Fruit fly (Drosophila melanogaster) whole organism, embryonic: Measurements from ENCODE around the gene Fbp2.

Source experiments
- ATbp ChIP-seq: fragments of 200-800 bp; sonication (Bioruptor generic); optimal IDR thresholded peaks from 2 replicates; lab custom pipeline; 2017; ENCODE audit warnings: missing biosample characterization, mild to moderate bottlenecking, missing genetic modification characterization, missing genetic modification reagents
- Bdp1 ChIP-seq: fragments of 200-800 bp; sonication (Bioruptor generic); optimal IDR thresholded peaks from 3 replicates; lab custom pipeline; 2016; ENCODE audit warnings: missing biosample characterization, missing genetic modification characterization
- CG10147 ChIP-seq: fragments of 200-800 bp; sonication (Bioruptor generic); optimal IDR thresholded peaks from 2 replicates; lab custom pipeline; 2019; ENCODE audit warnings: missing biosample characterization, mild to moderate bottlenecking, missing genetic modification characterization, moderate library complexity
- CG10462 ChIP-seq: fragments of 200-800 bp; sonication (Bioruptor generic); optimal IDR thresholded peaks from 2 replicates; lab custom pipeline; 2016; ENCODE audit warnings: missing biosample characterization, missing genetic modification characterization
- CG11247 ChIP-seq: fragments of 200-800 bp; sonication (Bioruptor generic); IDR thresholded peaks from 2 replicates; pipeline ENCODE4 v1.3.6; 2022; ENCODE audit warnings: missing biosample characterization, missing genetic modification characterization
- CG11504 ChIP-seq: fragments of 200-800 bp; sonication (Bioruptor generic); optimal IDR thresholded peaks from 3 replicates; lab custom pipeline; 2019; ENCODE audit warnings: missing biosample characterization, mild to moderate bottlenecking, missing genetic modification characterization, moderate library complexity
- CG12219 ChIP-seq: fragments of 200-800 bp; sonication (Bioruptor generic); optimal IDR thresholded peaks from 3 replicates; lab custom pipeline; 2018; ENCODE audit warnings: missing biosample characterization, mild to moderate bottlenecking, missing genetic modification characterization
- CG14965 ChIP-seq: fragments of 200-800 bp; sonication (Bioruptor generic); optimal IDR thresholded peaks from 2 replicates; lab custom pipeline; 2016; ENCODE audit warnings: missing biosample characterization, missing genetic modification characterization, borderline replicate concordance
- CG1603 ChIP-seq: fragments of 200-800 bp; sonication (Bioruptor generic); optimal IDR thresholded peaks from 2 replicates; lab custom pipeline; 2019; ENCODE audit warnings: missing biosample characterization, mild to moderate bottlenecking, missing genetic modification characterization, moderate library complexity
- CG17186 ChIP-seq: fragments of 200-800 bp; sonication (Bioruptor generic); optimal IDR thresholded peaks from 3 replicates; lab custom pipeline; 2017; ENCODE audit warnings: missing biosample characterization, missing genetic modification reagents, missing genetic modification characterization
- CG18262 ChIP-seq: fragments of 200-800 bp; optimal IDR thresholded peaks from 3 replicates; lab custom pipeline; 2019; ENCODE audit warnings: missing biosample characterization, mild to moderate bottlenecking, missing genetic modification characterization, moderate library complexity
- CG2712 ChIP-seq: fragments of 200-800 bp; optimal IDR thresholded peaks from 3 replicates; lab custom pipeline; 2019; ENCODE audit warnings: missing biosample characterization, mild to moderate bottlenecking, missing genetic modification characterization, moderate library complexity
- CG30020 ChIP-seq: fragments of 200-800 bp; optimal IDR thresholded peaks from 2 replicates; lab custom pipeline; 2019; ENCODE audit warnings: missing biosample characterization, mild to moderate bottlenecking, missing genetic modification characterization, moderate library complexity
- CG32532 ChIP-seq: fragments of 200-800 bp; sonication (Bioruptor generic); IDR thresholded peaks from 2 replicates; pipeline ENCODE4 v1.3.6; 2022; ENCODE audit warnings: missing biosample characterization, missing genetic modification characterization
- CG32772 ChIP-seq: fragments of 200-800 bp; sonication (Bioruptor generic); IDR thresholded peaks from 2 replicates; pipeline ENCODE4 v1.3.6; 2022; ENCODE audit warnings: missing biosample characterization, missing genetic modification characterization
- CG33213 ChIP-seq: fragments of 200-800 bp; sonication (Bioruptor generic); optimal IDR thresholded peaks from 3 replicates; lab custom pipeline; 2016; ENCODE audit warnings: missing biosample characterization, missing genetic modification characterization
- CG34224 ChIP-seq: fragments of 200-800 bp; sonication (Bioruptor generic); IDR thresholded peaks from 3 replicates; pipeline ENCODE4 v1.3.6; 2022; ENCODE audit warnings: missing biosample characterization, missing genetic modification characterization; ENCODE audit not compliant: partially characterized antibody
- CG34376 ChIP-seq: fragments of 200-800 bp; sonication (Bioruptor generic); optimal IDR thresholded peaks from 2 replicates; lab custom pipeline; 2018; ENCODE audit warnings: missing biosample characterization, mild to moderate bottlenecking, missing genetic modification characterization
- CG6854 ChIP-seq: fragments of 200-800 bp; sonication (Bioruptor generic); optimal IDR thresholded peaks from 3 replicates; lab custom pipeline; 2017; ENCODE audit warnings: missing biosample characterization, mild to moderate bottlenecking, missing genetic modification characterization
- CG7372 ChIP-seq: fragments of 200-800 bp; sonication (Bioruptor generic); IDR thresholded peaks from 2 replicates; pipeline ENCODE4 v1.3.6; 2022; ENCODE audit warnings: missing biosample characterization, missing genetic modification characterization
- CG7928 ChIP-seq: fragments of 200-800 bp; sonication (Bioruptor generic); optimal IDR thresholded peaks from 2 replicates; lab custom pipeline; 2017; ENCODE audit warnings: missing biosample characterization, mild to moderate bottlenecking, missing genetic modification characterization
- CG8924 ChIP-seq: fragments of 200-800 bp; optimal IDR thresholded peaks from 3 replicates; lab custom pipeline; 2019; ENCODE audit warnings: missing biosample characterization, mild to moderate bottlenecking, missing genetic modification characterization, moderate library complexity
- Drgx ChIP-seq: fragments of 200-800 bp; sonication (Bioruptor generic); IDR thresholded peaks from 2 replicates; pipeline ENCODE4 v1.3.6; 2022; ENCODE audit warnings: missing biosample characterization, missing genetic modification characterization
- Ets65A ChIP-seq: fragments of 200-800 bp; sonication (Bioruptor generic); peaks from one replicate; lab custom pipeline; 2016; ENCODE audit warnings: missing biosample characterization, missing genetic modification characterization
- HLH4C ChIP-seq: fragments of 200-800 bp; sonication (Bioruptor generic); IDR thresholded peaks from 3 replicates; pipeline ENCODE4 v1.3.6; 2022; ENCODE audit warnings: missing biosample characterization, missing genetic modification characterization; ENCODE audit not compliant: partially characterized antibody
- HmgD ChIP-seq: fragments of 200-800 bp; sonication (Bioruptor generic); optimal IDR thresholded peaks from 3 replicates; lab custom pipeline; 2016; ENCODE audit warnings: missing biosample characterization, missing genetic modification characterization
- Hr51 ChIP-seq, 2 experiments: fragments of 200-800 bp; sonication (Bioruptor generic); optimal IDR thresholded peaks; 2 replicates in 1 of 2; 3 replicates in 1 of 2; lab custom pipeline; 2016 to 2018; ENCODE audit warnings: missing biosample characterization in 2 of 2, missing genetic modification characterization in 2 of 2, mild to moderate bottlenecking in 1 of 2, moderate library complexity in 1 of 2
- Max ChIP-seq: fragments of 200-800 bp; sonication (Bioruptor generic); optimal IDR thresholded peaks from 2 replicates; lab custom pipeline; 2016; ENCODE audit warnings: missing biosample characterization, mild to moderate bottlenecking, missing genetic modification characterization
- PHDP ChIP-seq: fragments of 200-800 bp; sonication (Bioruptor generic); optimal IDR thresholded peaks from 3 replicates; lab custom pipeline; 2018; ENCODE audit warnings: missing biosample characterization, mild to moderate bottlenecking, missing genetic modification characterization, moderate library complexity
- Poxn ChIP-seq: fragments of 200-800 bp; sonication (Bioruptor generic); IDR thresholded peaks from 2 replicates; pipeline ENCODE4 v1.3.6; 2022; ENCODE audit warnings: missing biosample characterization, missing genetic modification characterization
- Rx ChIP-seq: fragments of 200-800 bp; sonication (Bioruptor generic); IDR thresholded peaks from 2 replicates; pipeline ENCODE4 v1.3.6; 2022; ENCODE audit warnings: missing biosample characterization, missing genetic modification characterization
- Scr ChIP-seq: fragments of 200-800 bp; sonication (Bioruptor generic); IDR thresholded peaks from 2 replicates; pipeline ENCODE4 v1.3.6; 2022; ENCODE audit warnings: missing biosample characterization, missing genetic modification characterization; ENCODE audit not compliant: partially characterized antibody
- Sox102F ChIP-seq: fragments of 200-800 bp; sonication (Bioruptor generic); optimal IDR thresholded peaks from 2 replicates; lab custom pipeline; 2018; ENCODE audit warnings: missing biosample characterization, mild to moderate bottlenecking, missing genetic modification characterization, moderate library complexity
- Trl ChIP-seq, 3 experiments: fragments of >200 bp in 2 of 3; fragments of 200-800 bp in 1 of 3; sonication (Bioruptor generic) in 1 of 3; optimal IDR thresholded peaks; 2 replicates in 1 of 3; 3 replicates in 2 of 3; lab custom pipeline; 2016 to 2017; ENCODE audit warnings: missing biosample characterization in 1 of 3, missing genetic modification characterization in 1 of 3
- Xbp1 ChIP-seq: fragments of 200-800 bp; sonication (Bioruptor generic); optimal IDR thresholded peaks from 3 replicates; lab custom pipeline; 2016; ENCODE audit warnings: missing biosample characterization, mild to moderate bottlenecking, missing genetic modification characterization
- cad ChIP-seq: fragments of >200 bp; optimal IDR thresholded peaks from 2 replicates; lab custom pipeline; 2017; ENCODE audit warnings: missing biosample characterization, missing genetic modification characterization
- chif ChIP-seq, 2 experiments: fragments of 200-800 bp; sonication (Bioruptor generic); optimal IDR thresholded peaks; 3 replicates each; lab custom pipeline; 2016; ENCODE audit warnings: missing biosample characterization in 2 of 2, missing genetic modification characterization in 2 of 2
- corto ChIP-seq: fragments of 200-800 bp; sonication (Bioruptor generic); optimal IDR thresholded peaks from 2 replicates; lab custom pipeline; 2016; ENCODE audit warnings: missing biosample characterization, mild to moderate bottlenecking, missing genetic modification characterization, moderate library complexity
- da ChIP-seq: fragments of 200-800 bp; sonication (Bioruptor generic); optimal IDR thresholded peaks from 2 replicates; lab custom pipeline; 2016; ENCODE audit warnings: missing biosample characterization, missing genetic modification characterization
- danr ChIP-seq: fragments of 200-800 bp; sonication (Bioruptor generic); IDR thresholded peaks from 2 replicates; pipeline ENCODE4 v1.3.6; 2022; ENCODE audit warnings: missing biosample characterization, missing genetic modification characterization
- eyg ChIP-seq: fragments of 200-800 bp; sonication (Bioruptor generic); optimal IDR thresholded peaks from 3 replicates; lab custom pipeline; 2016; ENCODE audit warnings: missing biosample characterization, missing genetic modification characterization
- fd64A ChIP-seq: fragments of 200-800 bp; sonication (Bioruptor generic); optimal IDR thresholded peaks from 3 replicates; lab custom pipeline; 2018; ENCODE audit warnings: missing biosample characterization, mild to moderate bottlenecking, missing genetic modification characterization
- fru ChIP-seq: fragments of >200 bp; optimal IDR thresholded peaks from 2 replicates; lab custom pipeline; 2017
- ham ChIP-seq: fragments of 200-800 bp; sonication (Bioruptor generic); IDR thresholded peaks from 2 replicates; pipeline ENCODE4 v1.3.6; 2022; ENCODE audit warnings: missing biosample characterization, missing genetic modification characterization
- mam ChIP-seq: fragments of 200-800 bp; sonication (Bioruptor generic); optimal IDR thresholded peaks from 3 replicates; lab custom pipeline; 2016; ENCODE audit warnings: missing biosample characterization, missing genetic modification characterization
- pb ChIP-seq: fragments of 200-800 bp; sonication (Bioruptor generic); optimal IDR thresholded peaks from 3 replicates; lab custom pipeline; 2016; ENCODE audit warnings: missing biosample characterization, missing genetic modification characterization
- salm ChIP-seq: fragments of 200-800 bp; sonication (Bioruptor generic); optimal IDR thresholded peaks from 2 replicates; lab custom pipeline; 2018; ENCODE audit warnings: missing biosample characterization, mild to moderate bottlenecking, missing genetic modification characterization
- slp2 ChIP-seq: fragments of 200-800 bp; sonication (Bioruptor generic); optimal IDR thresholded peaks from 2 replicates; lab custom pipeline; 2016; ENCODE audit warnings: missing biosample characterization, missing genetic modification characterization
- tap ChIP-seq: fragments of 200-800 bp; optimal IDR thresholded peaks from 3 replicates; lab custom pipeline; 2019; ENCODE audit warnings: missing biosample characterization, mild to moderate bottlenecking, missing genetic modification characterization, moderate library complexity
- ttk ChIP-seq: fragments of 200-800 bp; sonication (Bioruptor generic); IDR thresholded peaks from 2 replicates; pipeline ENCODE4 v2.1.2; 2022; ENCODE audit warnings: missing biosample characterization, missing genetic modification characterization

Fbp2 gene

DNA sequence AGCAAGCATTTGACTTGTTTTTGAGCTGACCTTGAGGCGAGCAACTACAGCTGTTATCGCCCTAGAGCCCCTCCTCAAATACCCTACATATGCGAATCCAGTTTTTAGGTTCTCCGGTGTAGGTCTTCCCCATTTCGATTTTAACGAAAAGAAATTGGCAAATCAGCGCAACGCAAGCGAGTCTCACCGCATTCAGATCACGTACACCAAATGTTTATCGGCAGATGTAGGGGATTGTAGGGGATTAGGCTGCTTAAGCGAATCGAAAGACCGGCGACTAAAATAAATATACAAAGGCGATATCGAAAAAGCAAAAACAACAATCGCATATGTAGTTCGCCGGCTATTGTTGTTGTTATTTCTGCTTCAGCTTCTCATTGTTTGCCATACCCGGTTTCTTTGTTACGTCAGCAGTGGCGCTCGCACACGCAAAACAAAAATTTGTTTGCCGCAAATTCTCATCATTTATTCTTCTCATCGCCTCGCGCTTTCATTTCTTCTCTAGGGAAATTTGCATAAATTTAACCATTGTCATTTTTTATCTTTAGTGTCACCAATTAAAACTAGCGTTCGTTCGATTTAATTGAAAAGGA lies 38.5 kb upstream of the Fbp2 start (continued):
- TF ChIP-seq CG8924 (tag; lab: Kevin White, UChicago) (peak; percentile 51), HLH4C (GFP tag; lab: Robert Waterston, UW) (no peak), Bdp1 (peak; percentile 29), eyg (peak; percentile 53), Drgx (peak; percentile 92), CG11504 (tag; lab: Kevin White, UChicago) (peak; percentile 67), ATbp (GFP tag; lab: Kevin White, UChicago) (peak; percentile 13), corto (GFP tag; lab: Kevin White, UChicago) (peak; percentile 75), CG2712 (tag; lab: Kevin White, UChicago) (peak; percentile 45), Scr (no peak), CG12219 (peak; percentile 21), slp2 (GFP tag; lab: Kevin White, UChicago) (peak; percentile 93), CG30020 (tag; lab: Kevin White, UChicago) (no peak), ttk (GFP tag; lab: Robert Waterston, UW) (0 out of 2 replicates have a peak, but pooled peaks have one; percentile 16), CG32532 (GFP tag; lab: Robert Waterston, UW) (peak; percentile 85), Sox102F (peak; percentile 55), CG14965 (GFP tag; lab: Kevin White, UChicago) (no peak), CG7928 (GFP tag; lab: Kevin White, UChicago) (no peak), HmgD (GFP tag; lab: Kevin White, UChicago) (no peak), Poxn (no peak), CG11247 (GFP tag; lab: Robert Waterston, UW) (peak; percentile 74), Hr51 (GFP tag; optimal IDR thresholded peaks at IDR 0.05; lab: Kevin White, UChicago) (peak; percentile 53 to 58), tap (tag; lab: Kevin White, UChicago) (no peak), danr (GFP tag; lab: Robert Waterston, UW) (peak; percentile 52; the same call in 1 of the 2 replicates), Ets65A (GFP tag; lab: Kevin White, UChicago) (peak; percentile 96), CG6854 (GFP tag; lab: Kevin White, UChicago) (no peak), Trl (optimal IDR thresholded peaks at IDR 0.05; lab: Kevin White, UChicago) (no peak), Trl (GFP tag; optimal IDR thresholded peaks at IDR 0.05; lab: Kevin White, UChicago) (peak; percentile 89), chif (GFP tag; optimal IDR thresholded peaks at IDR 0.05; lab: Kevin White, UChicago) (peak; percentile 59 to 76), Max (GFP tag; lab: Kevin White, UChicago) (peak; percentile 40), da (GFP tag; lab: Kevin White, UChicago) (peak; percentile 45), PHDP (tag; lab: Kevin White, UChicago) (peak; percentile 69), fd64A (GFP tag; lab: Kevin White, UChicago) (no peak), CG34224 (no peak), CG33213 (GFP tag; lab: Kevin White, UChicago) (peak; percentile 30), CG17186 (no peak), CG1603 (tag; lab: Kevin White, UChicago) (peak; percentile 63), CG7372 (GFP tag; lab: Robert Waterston, UW) (0 out of 2 replicates have a peak, but pooled peaks have one; percentile 17), CG10462 (GFP tag; lab: Kevin White, UChicago) (no peak), cad (GFP tag; lab: Kevin White, UChicago) (no peak), Rx (no peak), Xbp1 (peak; percentile 72), CG10147 (GFP tag; lab: Kevin White, UChicago) (peak; percentile 29), CG32772 (GFP tag; lab: Robert Waterston, UW) (peak; percentile 63; the same call in 1 of the 2 replicates), fru (no peak), salm (no peak), CG18262 (tag; lab: Kevin White, UChicago) (peak; percentile 20), CG34376 (GFP tag; lab: Kevin White, UChicago) (no peak), pb (GFP tag; lab: Kevin White, UChicago) (peak; percentile 66), mam (GFP tag; lab: Kevin White, UChicago) (peak; percentile 88), ham (GFP tag; lab: Robert Waterston, UW) (no peak)
